Worm (Caenorhabditis elegans) whole organism, midembryonic: ENCODE measurements around the gene lir-1.

ENCODE experiments used
- T22C8.4 ChIP-seq: fragments of 200-800 bp; sonication (Bioruptor generic); IDR thresholded peaks from 2 replicates; pipeline ENCODE4 v1.3.6; 2022; ENCODE audit warnings: missing genetic modification characterization, missing compliant biosample characterization
- cog-1 ChIP-seq: sonication (generic microtip); optimal IDR thresholded peaks from 2 replicates; lab custom pipeline; 2016; ENCODE audit warnings: missing genetic modification characterization, missing compliant biosample characterization
- flt-1 ChIP-seq: fragments of 200-800 bp; sonication (Bioruptor generic); IDR thresholded peaks from 2 replicates; pipeline ENCODE4 v1.3.6; 2022; ENCODE audit warnings: missing genetic modification characterization, missing compliant biosample characterization
- klf-2 ChIP-seq: fragments of 200-800 bp; sonication (Bioruptor generic); conservative IDR thresholded peaks from 2 replicates; pipeline ENCODE4 v1.3.6; 2022; ENCODE audit warnings: missing genetic modification reagents, missing genetic modification characterization, missing compliant biosample characterization
- med-1 ChIP-seq: sonication (generic microtip); optimal IDR thresholded peaks from 2 replicates; lab custom pipeline; 2017; ENCODE audit warnings: missing genetic modification characterization, mild to moderate bottlenecking, missing compliant biosample characterization, antibody characterized with exemption, missing genetic modification reagents; ENCODE audit not compliant: insufficient read depth
- ref-1 ChIP-seq: fragments of 200-800 bp; sonication (Bioruptor generic); conservative IDR thresholded peaks from 2 replicates; pipeline ENCODE4 v1.3.6; 2022; ENCODE audit warnings: missing genetic modification reagents, missing genetic modification characterization, missing compliant biosample characterization
- tab-1 ChIP-seq: fragments of 200-800 bp; sonication (Bioruptor generic); IDR thresholded peaks from 2 replicates; pipeline ENCODE4 v1.3.6; 2022; ENCODE audit warnings: missing genetic modification characterization, missing compliant biosample characterization
- ztf-23 ChIP-seq: fragments of 200-800 bp; sonication (Bioruptor generic); IDR thresholded peaks from 2 replicates; pipeline ENCODE4 v1.3.6; 2022; ENCODE audit warnings: missing genetic modification reagents, missing genetic modification characterization, missing compliant biosample characterization
- ztf-29 ChIP-seq: fragments of 200-800 bp; sonication (Bioruptor generic); IDR thresholded peaks from 2 replicates; pipeline ENCODE4 v1.3.6; 2022; ENCODE audit warnings: missing genetic modification reagents, missing genetic modification characterization, missing compliant biosample characterization

ce11 chrII:7662008-7662686 lies 9.7 kb upstream of the lir-1 start, which contains the start of gene alfa-1:
- no peak for TF ChIP-seq ref-1 (GFP tag; lab: Robert Waterston, UW)
- TF ChIP-seq flt-1 (GFP tag; lab: Robert Waterston, UW): no peak
- no peak; the same call in 1 of the 2 replicates for TF ChIP-seq T22C8.4
- no peak for TF ChIP-seq ztf-23 (GFP tag; lab: Robert Waterston, UW)
- TF ChIP-seq cog-1 (tag; lab: Kevin White, UChicago): no peak
- no peak for TF ChIP-seq tab-1
- TF ChIP-seq ztf-29 (GFP tag; lab: Robert Waterston, UW): no peak
- TF ChIP-seq klf-2: no peak
- TF ChIP-seq med-1 (GFP tag; lab: Kevin White, UChicago): no peak
